Worm (Caenorhabditis elegans): ENCODE measurements around the gene grl-29.

Gene grl-29

ce11 chrV:3538307-3538706 is 16.7 kb downstream of the grl-29 start, which contains the start of gene nhr-93:
nhr-93 (minus strand) TSS chrV:3538407.
- TF ChIP-seq T26A5.8 (tag; optimal IDR thresholded peaks at IDR 0.05) (no peak), ets-4 (GFP tag; optimal IDR thresholded peaks at IDR 0.05) (no peak), ceh-27 (GFP tag; optimal IDR thresholded peaks at IDR 0.05) (no peak), rec-8 (tag; optimal IDR thresholded peaks at IDR 0.05) (no peak), egrh-3 (GFP tag; IDR thresholded peaks at IDR 0.05) (no peak), ztf-3 (GFP tag; optimal IDR thresholded peaks at IDR 0.05) (no peak), aptf-3 (GFP tag; IDR thresholded peaks at IDR 0.05) (no peak), lin-40 (tag; optimal IDR thresholded peaks at IDR 0.05) (no peak)

DNA sequence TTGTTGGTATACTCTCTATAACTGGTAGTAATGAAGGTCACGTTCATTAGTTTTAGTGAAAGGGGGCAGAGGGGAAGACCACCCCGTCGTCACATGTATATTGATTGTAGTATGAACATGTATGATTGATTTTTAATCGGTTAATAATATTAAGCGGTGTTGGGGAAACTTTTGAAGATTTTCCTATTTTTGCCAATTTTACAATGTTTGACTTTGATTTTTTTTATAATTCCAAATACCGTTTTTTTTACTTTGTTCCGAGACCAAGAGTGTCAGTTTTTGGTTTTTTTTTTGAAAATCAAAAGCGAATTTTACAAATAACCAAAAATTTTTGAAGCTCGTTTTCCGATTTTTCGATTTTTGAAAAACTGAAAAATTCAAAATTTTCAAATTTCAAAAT is 19.8 kb downstream of the grl-29 start, which contains the start of gene nhr-221:
Gene nhr-221 (minus strand): TSS at position 101 of the 400 bp plus-strand sequence.
- TF ChIP-seq pha-4 (tag; optimal IDR thresholded peaks at IDR 0.05) = no peak
- TF ChIP-seq madf-10 (tag; optimal IDR thresholded peaks at IDR 0.05) = no peak
- no peak for TF ChIP-seq let-526 (GFP tag; IDR thresholded peaks at IDR 0.05)
- no peak for TF ChIP-seq nfyb-1 (GFP tag; IDR thresholded peaks at IDR 0.05)
- TF ChIP-seq hlh-12 (tag; optimal IDR thresholded peaks at IDR 0.05) = no peak
- TF ChIP-seq nhr-27 (tag; optimal IDR thresholded peaks at IDR 0.05) = no peak
- TF ChIP-seq F22D6.2 (tag; optimal IDR thresholded peaks at IDR 0.05) = no peak
- TF ChIP-seq snpc-1.1 (tag; optimal IDR thresholded peaks at IDR 0.05; ENCODE audit: insufficient read depth) = no peak
- TF ChIP-seq F37B4.10 (GFP tag; IDR thresholded peaks at IDR 0.05) = no peak

DNA sequence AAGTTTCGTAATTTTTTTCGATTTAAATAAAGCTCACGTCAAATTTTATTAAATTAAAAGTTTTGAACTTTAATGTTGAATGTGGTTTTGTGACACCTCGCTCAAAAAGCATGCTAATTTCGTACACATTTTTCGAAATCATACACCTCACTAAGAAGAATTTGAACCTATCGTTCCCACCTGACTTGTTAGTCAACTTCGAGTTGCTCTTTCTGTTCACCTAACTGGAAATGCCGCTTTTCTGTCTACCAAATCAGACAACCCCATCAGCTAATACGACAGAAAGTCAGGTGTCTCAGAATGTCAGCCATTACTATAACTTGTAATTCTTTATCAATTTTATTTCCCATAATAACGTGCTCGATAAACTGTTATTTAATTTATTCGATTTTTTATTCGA is 24.6 kb downstream of the grl-29 start, which contains the start of gene srbc-66:
Gene srbc-66 (plus strand): TSS at position 301 of the 400 bp plus-strand sequence.
- TF ChIP-seq cebp-1 (GFP tag; IDR thresholded peaks at IDR 0.05) = no peak
- TF ChIP-seq cebp-1 (tag; optimal IDR thresholded peaks at IDR 0.05) = no peak
- TF ChIP-seq gei-17 (GFP tag; optimal IDR thresholded peaks at IDR 0.05) = no peak
- no peak for TF ChIP-seq madf-10 (tag; optimal IDR thresholded peaks at IDR 0.05)
- TF ChIP-seq let-526 (GFP tag; IDR thresholded peaks at IDR 0.05) = no peak
- no peak for TF ChIP-seq akir-1 (GFP tag; optimal IDR thresholded peaks at IDR 0.05)
- TF ChIP-seq Y53G8AR.9 (GFP tag; conservative IDR thresholded peaks at IDR 0.05) = no peak
- no peak for TF ChIP-seq unc-62 (GFP tag; optimal IDR thresholded peaks at IDR 0.05)
- no peak for TF ChIP-seq fkh-3 (tag; optimal IDR thresholded peaks at IDR 0.05)
- TF ChIP-seq nfya-2 (GFP tag; IDR thresholded peaks at IDR 0.05) = no peak
- TF ChIP-seq F22D6.2 (tag; optimal IDR thresholded peaks at IDR 0.05) = no peak
- TF ChIP-seq ama-1 (optimal IDR thresholded peaks at IDR 0.05) = no peak
- no peak for TF ChIP-seq ama-1 (GFP tag; optimal IDR thresholded peaks at IDR 0.05)
- no peak for TF ChIP-seq sea-2 (GFP tag; IDR thresholded peaks at IDR 0.05)

DNA sequence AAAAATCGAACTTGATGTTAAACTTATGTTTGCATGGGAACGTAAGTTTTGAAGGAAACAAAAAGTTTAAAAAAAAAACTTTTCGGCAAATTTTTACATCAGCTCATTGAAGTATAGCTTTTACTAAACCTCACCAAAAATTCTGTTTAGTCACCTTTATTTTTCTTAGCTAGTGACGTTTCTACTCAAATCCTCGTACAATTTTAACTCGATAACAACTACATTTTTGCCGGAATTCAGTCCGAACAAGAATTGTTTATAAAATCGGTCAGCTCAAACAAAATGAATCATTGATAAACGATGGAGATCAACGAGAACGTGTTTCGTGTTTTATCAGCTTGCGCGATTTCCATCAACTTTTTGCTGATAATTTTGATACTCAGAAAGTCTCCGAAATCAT is 28.2 kb downstream of the grl-29 start, which contains the start of gene str-260:
Gene str-260 (plus strand): TSS at position 301 of the 400 bp plus-strand sequence.
- TF ChIP-seq ztf-3 (GFP tag; optimal IDR thresholded peaks at IDR 0.05) (no peak), egl-18 (GFP tag; IDR thresholded peaks at IDR 0.05) (no peak), fkh-3 (tag; optimal IDR thresholded peaks at IDR 0.05) (no peak), rec-8 (tag; optimal IDR thresholded peaks at IDR 0.05) (no peak), madf-10 (tag; optimal IDR thresholded peaks at IDR 0.05) (no peak), B0261.1 (tag; optimal IDR thresholded peaks at IDR 0.05) (no peak), aptf-3 (GFP tag; IDR thresholded peaks at IDR 0.05) (no peak), lin-35 (GFP tag; optimal IDR thresholded peaks at IDR 0.05) (no peak), him-1 (tag; optimal IDR thresholded peaks at IDR 0.05) (no peak)

DNA sequence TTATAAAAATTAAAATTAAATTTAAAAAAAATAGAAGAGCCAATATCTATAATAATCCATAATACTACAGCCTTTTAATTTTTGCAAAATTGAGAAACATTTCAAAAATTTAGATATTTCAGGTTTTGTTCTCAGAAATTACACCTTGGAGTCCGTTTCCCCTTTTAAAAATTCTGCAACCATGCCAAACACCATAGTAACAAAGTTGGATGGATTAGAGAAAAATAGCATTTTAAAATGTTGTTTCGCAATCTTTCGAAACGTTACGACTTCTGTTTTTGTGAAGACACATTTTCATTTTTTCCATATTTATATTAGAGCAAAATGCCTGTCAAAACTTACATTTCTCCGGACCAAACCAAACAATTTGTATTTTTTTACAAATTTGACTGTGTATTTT is 30.1 kb downstream of the grl-29 start, which contains the start of gene T24A6.7:
Gene T24A6.7 (plus strand): TSS at position 301 of the 400 bp plus-strand sequence.
- TF ChIP-seq attf-6 (GFP tag; IDR thresholded peaks at IDR 0.05) (no peak), hsf-1 (GFP tag; IDR thresholded peaks at IDR 0.05) (no peak), nhr-27 (tag; optimal IDR thresholded peaks at IDR 0.05) (no peak), C17E4.6 (GFP tag; IDR thresholded peaks at IDR 0.05) (no peak), F52B5.7 (tag; optimal IDR thresholded peaks at IDR 0.05) (no peak), lin-54 (GFP tag; optimal IDR thresholded peaks at IDR 0.05) (no peak)

Measured in whole organism, young adult.